Worm (Caenorhabditis elegans) whole organism, early embryonic: ENCODE results near the gene F58H1.5.

Source experiments
- B0310.2 ChIP-seq: sonication (generic microtip); optimal IDR thresholded peaks from 2 replicates; lab custom pipeline; 2016; ENCODE audit warnings: mild to moderate bottlenecking, missing genetic modification characterization, missing compliant biosample characterization
- F13C5.2 ChIP-seq: sonication (generic microtip); optimal IDR thresholded peaks from 2 replicates; lab custom pipeline; 2017; ENCODE audit warnings: mild to moderate bottlenecking, missing genetic modification characterization, inconsistent platforms, missing compliant biosample characterization
- aly-1 ChIP-seq: sonication (generic microtip); optimal IDR thresholded peaks from 2 replicates; lab custom pipeline; 2016; ENCODE audit warnings: missing genetic modification characterization, missing compliant biosample characterization
- ama-1 ChIP-seq: fragments of 150-350 bp; optimal IDR thresholded peaks from 2 replicates; lab custom pipeline; 2014
- ceh-13 ChIP-seq: fragments of 200-800 bp; sonication (Bioruptor generic); optimal IDR thresholded peaks from 2 replicates; lab custom pipeline; 2018; ENCODE audit warnings: mild to moderate bottlenecking, missing genetic modification characterization, missing compliant biosample characterization
- ceh-36 ChIP-seq: sonication (generic microtip); optimal IDR thresholded peaks from 2 replicates; lab custom pipeline; 2016; ENCODE audit warnings: missing genetic modification characterization, inconsistent platforms, missing compliant biosample characterization
- ets-7 ChIP-seq: sonication (generic microtip); optimal IDR thresholded peaks from 2 replicates; lab custom pipeline; 2016; ENCODE audit warnings: missing genotype, missing genetic modification characterization, missing compliant biosample characterization
- flt-1 ChIP-seq: fragments of 200-800 bp; sonication (Bioruptor generic); IDR thresholded peaks from 2 replicates; pipeline ENCODE4 v1.3.6; 2022; ENCODE audit warnings: missing genetic modification characterization, missing compliant biosample characterization
- hmbx-1 ChIP-seq: sonication (generic microtip); optimal IDR thresholded peaks from 2 replicates; lab custom pipeline; 2016; ENCODE audit warnings: mild to moderate bottlenecking, missing genetic modification characterization, missing compliant biosample characterization
- hmg-4 ChIP-seq: fragments of 200-800 bp; sonication (Bioruptor generic); optimal IDR thresholded peaks from 2 replicates; lab custom pipeline; 2018; ENCODE audit warnings: mild to moderate bottlenecking, missing genetic modification characterization, missing compliant biosample characterization
- hnd-1 ChIP-seq: sonication (generic microtip); optimal IDR thresholded peaks from 2 replicates; lab custom pipeline; 2016; ENCODE audit warnings: missing genetic modification characterization, missing compliant biosample characterization
- pes-1 ChIP-seq: fragments of 200-800 bp; sonication (Bioruptor generic); IDR thresholded peaks from 2 replicates; pipeline ENCODE4 v1.3.6; 2022; ENCODE audit warnings: missing genetic modification reagents, missing genetic modification characterization, missing compliant biosample characterization
- scrt-1 ChIP-seq: fragments of 200-800 bp; sonication (Bioruptor generic); IDR thresholded peaks from 2 replicates; pipeline ENCODE4 v1.3.6; 2022; ENCODE audit warnings: missing genetic modification characterization, missing compliant biosample characterization
- sea-1 ChIP-seq: fragments of 200-800 bp; sonication (Bioruptor generic); conservative IDR thresholded peaks from 2 replicates; pipeline ENCODE4 v1.3.6; 2022; ENCODE audit warnings: missing genetic modification characterization, missing compliant biosample characterization
- tbx-11 ChIP-seq: fragments of 200-800 bp; sonication (Bioruptor generic); IDR thresholded peaks from 2 replicates; pipeline ENCODE4 v1.3.6; 2022; ENCODE audit warnings: missing genetic modification characterization, missing compliant biosample characterization
- tbx-37 ChIP-seq: fragments of 200-800 bp; sonication (Bioruptor generic); conservative IDR thresholded peaks from 2 replicates; pipeline ENCODE4 v1.3.6; 2022; ENCODE audit warnings: missing genetic modification reagents, missing genetic modification characterization, missing compliant biosample characterization
- tra-4 ChIP-seq: sonication (generic microtip); optimal IDR thresholded peaks from 2 replicates; lab custom pipeline; 2017; ENCODE audit warnings: missing genetic modification characterization, missing compliant biosample characterization

Gene F58H1.5

ce11 chrV:11929046-11929590, 29.1 kb upstream of the F58H1.5 start, which contains the start of gene F58H1.2:
Gene F58H1.2, plus strand, starts transcription at chrV:11929096.
- TF ChIP-seq hnd-1 (no peak), ama-1 (lab: Kevin White, UChicago) (no peak), B0310.2 (no peak), flt-1 (GFP tag; lab: Robert Waterston, UW) (no peak), hmbx-1 (tag; lab: Kevin White, UChicago) (no peak), tbx-37 (no peak), sea-1 (GFP tag; lab: Robert Waterston, UW) (no peak), ceh-13 (no peak), ets-7 (tag; lab: Kevin White, UChicago) (no peak), scrt-1 (no peak), hmg-4 (GFP tag; lab: Kevin White, UChicago) (no peak), aly-1 (tag; lab: Kevin White, UChicago) (no peak), pes-1 (GFP tag; lab: Robert Waterston, UW) (no peak), tra-4 (no peak), F13C5.2 (tag; lab: Kevin White, UChicago) (no peak), ceh-36 (no peak), tbx-11 (GFP tag; lab: Robert Waterston, UW) (no peak)

- TF ChIP-seq hmbx-1 (tag; lab: Kevin White, UChicago) (peak; percentile 34), tra-4 (peak; percentile 14), hnd-1 (no peak), flt-1 (GFP tag; lab: Robert Waterston, UW) (no peak), F13C5.2 (tag; lab: Kevin White, UChicago) (peak; percentile 30), tbx-37 (peak; percentile 18; the same call in 1 of the 2 replicates)
Observed at ce11 chrV:11933196-11934028, 24.8 kb upstream of the F58H1.5 start, which contains the start of the genes aman-2 and F58H1.3. Gene aman-2, minus strand, starts transcription at chrV:11933246. Gene F58H1.3, plus strand, starts transcription at chrV:11933978.

- TF ChIP-seq ceh-13: no peak
- TF ChIP-seq tbx-37: no peak
- TF ChIP-seq hnd-1: no peak
- TF ChIP-seq hmbx-1 (tag; lab: Kevin White, UChicago): no peak
- TF ChIP-seq hmg-4 (GFP tag; lab: Kevin White, UChicago): no peak
- no peak for TF ChIP-seq ets-7 (tag; lab: Kevin White, UChicago)
- TF ChIP-seq aly-1 (tag; lab: Kevin White, UChicago): no peak
- no peak for TF ChIP-seq scrt-1
- TF ChIP-seq F13C5.2 (tag; lab: Kevin White, UChicago): no peak
- TF ChIP-seq tra-4: no peak
- TF ChIP-seq ama-1 (lab: Kevin White, UChicago): no peak
- no peak for TF ChIP-seq tbx-11 (GFP tag; lab: Robert Waterston, UW)
- TF ChIP-seq flt-1 (GFP tag; lab: Robert Waterston, UW): no peak
- TF ChIP-seq sea-1 (GFP tag; lab: Robert Waterston, UW): no peak
- no peak for TF ChIP-seq ceh-36
- no peak for TF ChIP-seq pes-1 (GFP tag; lab: Robert Waterston, UW)
- TF ChIP-seq B0310.2: no peak
Observed at ce11 chrV:11934848-11935247, 23.3 kb upstream of the F58H1.5 start, which contains the start of gene F58H1.8. Gene F58H1.8, plus strand, starts transcription at chrV:11935148.

ce11 chrV:11937710-11938109, 20.5 kb upstream of the F58H1.5 start, which contains the start of gene gpla-1:
Gene gpla-1, minus strand, starts transcription at chrV:11937810.
- no peak for TF ChIP-seq ets-7 (tag; lab: Kevin White, UChicago)
- no peak for TF ChIP-seq flt-1 (GFP tag; lab: Robert Waterston, UW)
- no peak for TF ChIP-seq ama-1 (lab: Kevin White, UChicago)
- no peak for TF ChIP-seq B0310.2
- TF ChIP-seq hmg-4 (GFP tag; lab: Kevin White, UChicago): no peak
- TF ChIP-seq sea-1 (GFP tag; lab: Robert Waterston, UW): no peak
- no peak for TF ChIP-seq tra-4

- TF ChIP-seq tbx-11 (GFP tag; lab: Robert Waterston, UW): no peak
- TF ChIP-seq hmg-4 (GFP tag; lab: Kevin White, UChicago): no peak
- no peak for TF ChIP-seq sea-1 (GFP tag; lab: Robert Waterston, UW)
- no peak for TF ChIP-seq F13C5.2 (tag; lab: Kevin White, UChicago)
- no peak for TF ChIP-seq hmbx-1 (tag; lab: Kevin White, UChicago)
- no peak for TF ChIP-seq ama-1 (lab: Kevin White, UChicago)
- no peak for TF ChIP-seq ceh-13
- no peak for TF ChIP-seq B0310.2
- no peak for TF ChIP-seq ceh-36
- TF ChIP-seq ets-7 (tag; lab: Kevin White, UChicago): no peak
Observed at ce11 chrV:11940329-11940728, 17.9 kb upstream of the F58H1.5 start.

- TF ChIP-seq sea-1 (GFP tag; lab: Robert Waterston, UW) (no peak), hmbx-1 (tag; lab: Kevin White, UChicago) (no peak), ets-7 (tag; lab: Kevin White, UChicago) (no peak), ceh-36 (no peak), tbx-37 (no peak), tbx-11 (GFP tag; lab: Robert Waterston, UW) (no peak), hnd-1 (no peak), B0310.2 (no peak)
Observed at ce11 chrV:11941664-11942063, 16.5 kb upstream of the F58H1.5 start.

- no peak for TF ChIP-seq tbx-37
- TF ChIP-seq tbx-11 (GFP tag; lab: Robert Waterston, UW): no peak
- no peak for TF ChIP-seq ceh-36
- TF ChIP-seq B0310.2: no peak
- no peak for TF ChIP-seq tra-4
Observed at ce11 chrV:11942325-11942724, 15.9 kb upstream of the F58H1.5 start, which contains the start of gene F58H1.6. Gene F58H1.6, plus strand, starts transcription at chrV:11942625.
